Worm (Caenorhabditis elegans) whole organism, early embryonic: ENCODE results near the gene T18D3.1.

Experiments
- F13C5.2 ChIP-seq: sonication (generic microtip); optimal IDR thresholded peaks from 2 replicates; lab custom pipeline; 2017; ENCODE audit warnings: mild to moderate bottlenecking, missing genetic modification characterization, inconsistent platforms, missing compliant biosample characterization
- aly-1 ChIP-seq: sonication (generic microtip); optimal IDR thresholded peaks from 2 replicates; lab custom pipeline; 2016; ENCODE audit warnings: missing genetic modification characterization, missing compliant biosample characterization
- ama-1 ChIP-seq: fragments of 150-350 bp; optimal IDR thresholded peaks from 2 replicates; lab custom pipeline; 2014
- ceh-36 ChIP-seq: sonication (generic microtip); optimal IDR thresholded peaks from 2 replicates; lab custom pipeline; 2016; ENCODE audit warnings: missing genetic modification characterization, inconsistent platforms, missing compliant biosample characterization
- pes-1 ChIP-seq: fragments of 200-800 bp; sonication (Bioruptor generic); IDR thresholded peaks from 2 replicates; pipeline ENCODE4 v1.3.6; 2022; ENCODE audit warnings: missing genetic modification reagents, missing genetic modification characterization, missing compliant biosample characterization
- sea-1 ChIP-seq: fragments of 200-800 bp; sonication (Bioruptor generic); conservative IDR thresholded peaks from 2 replicates; pipeline ENCODE4 v1.3.6; 2022; ENCODE audit warnings: missing genetic modification characterization, missing compliant biosample characterization
- tbx-11 ChIP-seq: fragments of 200-800 bp; sonication (Bioruptor generic); IDR thresholded peaks from 2 replicates; pipeline ENCODE4 v1.3.6; 2022; ENCODE audit warnings: missing genetic modification characterization, missing compliant biosample characterization
- tra-4 ChIP-seq: sonication (generic microtip); optimal IDR thresholded peaks from 2 replicates; lab custom pipeline; 2017; ENCODE audit warnings: missing genetic modification characterization, missing compliant biosample characterization

- TF ChIP-seq sea-1 (GFP tag; lab: Robert Waterston, UW) (no peak), aly-1 (tag; lab: Kevin White, UChicago) (no peak), pes-1 (GFP tag; lab: Robert Waterston, UW) (no peak), ama-1 (lab: Kevin White, UChicago) (no peak), ceh-36 (no peak), tbx-11 (no peak), tra-4 (tag; lab: Kevin White, UChicago) (no peak), F13C5.2 (tag; lab: Kevin White, UChicago) (no peak)
Measured at ce11 chrX:12478465-12478864, 23.9 kb downstream of the T18D3.1 start.
